Worm (Caenorhabditis elegans) whole organism, L1 larva: ENCODE measurements around the gene F10G2.4.

Experiments
- egl-13 ChIP-seq: sonication (generic microtip); optimal IDR thresholded peaks from 2 replicates; lab custom pipeline; 2016; ENCODE audit warnings: missing genotype, missing genetic modification reagents, missing genetic modification characterization, missing compliant biosample characterization
- lin-14 ChIP-seq: fragments of 200-800 bp; sonication (Bioruptor generic); optimal IDR thresholded peaks from 2 replicates; lab custom pipeline; 2018; ENCODE audit warnings: mild to moderate bottlenecking, missing genetic modification characterization, moderate library complexity, missing compliant biosample characterization
- pag-3 ChIP-seq: sonication (generic microtip); optimal IDR thresholded peaks from 2 replicates; lab custom pipeline; 2017; ENCODE audit warnings: missing genetic modification characterization, mild to moderate bottlenecking, missing compliant biosample characterization, antibody characterized with exemption, borderline replicate concordance; ENCODE audit not compliant: insufficient read depth
- snpc-4 ChIP-seq: fragments of 150-350 bp; optimal IDR thresholded peaks from 2 replicates; lab custom pipeline; 2014; ENCODE audit warnings: missing biosample characterization, missing genetic modification characterization
- sox-4 ChIP-seq: sonication (generic microtip); optimal IDR thresholded peaks from 2 replicates; lab custom pipeline; 2016; ENCODE audit warnings: missing genetic modification characterization, missing compliant biosample characterization
- unc-98 ChIP-seq: fragments of 200-800 bp; sonication (Bioruptor generic); IDR thresholded peaks from 2 replicates; pipeline ENCODE4 v1.3.6; 2022; ENCODE audit warnings: missing genetic modification characterization, missing compliant biosample characterization
- zip-4 ChIP-seq: fragments of 200-800 bp; sonication (Bioruptor generic); optimal IDR thresholded peaks from 2 replicates; lab custom pipeline; 2018; ENCODE audit warnings: mild to moderate bottlenecking, missing genetic modification characterization, moderate library complexity, missing compliant biosample characterization

DNA sequence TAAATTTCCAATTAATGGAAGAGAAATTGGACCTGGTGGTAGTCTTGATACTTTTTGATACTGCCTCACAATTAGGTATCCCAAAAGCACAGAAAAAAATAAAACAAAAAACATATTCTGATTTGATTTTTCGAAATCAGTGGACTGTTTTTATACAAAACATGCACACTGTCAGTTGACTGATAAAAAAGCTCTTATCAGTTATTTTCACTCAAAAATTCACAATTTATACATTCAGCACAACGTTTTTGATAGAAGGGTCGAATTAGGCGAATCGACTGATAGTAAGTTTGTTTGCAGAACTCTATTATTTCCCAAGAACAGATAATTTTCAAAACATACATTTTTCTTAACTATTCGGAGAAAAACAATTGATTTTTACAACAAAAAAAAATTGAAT lies 37.0 kb downstream of the F10G2.4 start, which contains the start of gene cyp-35A2:
- no peak for TF ChIP-seq unc-98
- TF ChIP-seq pag-3 (tag; lab: Kevin White, UChicago): no peak
- TF ChIP-seq zip-4 (GFP tag; lab: Kevin White, UChicago): no peak
- no peak for TF ChIP-seq sox-4 (tag; lab: Kevin White, UChicago)
- no peak for TF ChIP-seq lin-14 (GFP tag; lab: Kevin White, UChicago)
- no peak for TF ChIP-seq egl-13 (tag; lab: Kevin White, UChicago)
- no peak for TF ChIP-seq snpc-4
